Worm (Caenorhabditis elegans): ENCODE measurements around the gene ZK669.2.

- no peak for TF ChIP-seq snpc-4 (tag; optimal IDR thresholded peaks at IDR 0.05)
- TF ChIP-seq ztf-11 (tag; optimal IDR thresholded peaks at IDR 0.05): no peak
- no peak for TF ChIP-seq elt-3 (tag; optimal IDR thresholded peaks at IDR 0.05)
- TF ChIP-seq lin-13 (tag; optimal IDR thresholded peaks at IDR 0.05): no peak
- no peak for TF ChIP-seq nhr-28 (tag; optimal IDR thresholded peaks at IDR 0.05)
These were observed 45.5 kb upstream of the ZK669.2 start for ce11 chrII:7983454-7983853.

All from whole organism, mixed stage, embryonic.